Fruit fly (Drosophila melanogaster) S2 (cell line): ENCODE data around the gene Drak.

Source experiments
- CG8478 ChIP-seq: fragments of >200 bp; optimal IDR thresholded peaks from 2 replicates; lab custom pipeline; 2018
- CTCF ChIP-seq, 2 experiments: fragments of >200 bp; optimal IDR thresholded peaks; 2 replicates each; lab custom pipeline; 2018

The Drak gene

DNA sequence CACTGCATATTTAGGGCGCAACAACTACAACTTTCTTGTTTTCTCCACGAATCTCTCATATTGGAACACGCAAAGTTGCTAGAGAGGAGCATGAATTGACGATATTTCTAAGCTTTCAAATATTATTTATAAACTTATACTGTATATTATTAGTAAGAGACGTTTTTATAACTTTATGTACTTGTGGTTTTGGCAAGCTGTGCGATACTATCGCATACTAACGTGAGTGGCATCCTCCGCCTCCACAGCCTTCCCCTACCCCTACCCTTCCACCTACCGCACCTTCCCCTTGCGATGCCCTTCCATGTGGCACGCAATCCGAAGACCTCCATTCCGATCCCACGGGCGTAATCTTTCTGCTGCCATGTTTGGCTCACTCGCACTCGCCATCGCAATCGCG is 24.6 kb upstream of the Drak start:
- TF ChIP-seq CG8478 (lab: Kevin White, UChicago) (no peak), CTCF (optimal IDR thresholded peaks at IDR 0.05; lab: Kevin White, UChicago) (no peak)

- TF ChIP-seq CTCF (optimal IDR thresholded peaks at IDR 0.05; lab: Kevin White, UChicago) = no peak
- TF ChIP-seq CG8478 (lab: Kevin White, UChicago) = no peak
Measured at dm6 chrX:11476758-11477157, 16.2 kb upstream of the Drak start, which contains the start of gene Cyp4g15. Cyp4g15 (plus strand) TSS chrX:11477058.

- TF ChIP-seq CG8478 (lab: Kevin White, UChicago) = no peak
- peak; percentile 3 to 27 for TF ChIP-seq CTCF (optimal IDR thresholded peaks at IDR 0.05; lab: Kevin White, UChicago)
Measured at dm6 chrX:11483297-11483696, 9.6 kb upstream of the Drak start, which contains the start of gene Uba5. Uba5 (plus strand) TSS chrX:11483518.

DNA sequence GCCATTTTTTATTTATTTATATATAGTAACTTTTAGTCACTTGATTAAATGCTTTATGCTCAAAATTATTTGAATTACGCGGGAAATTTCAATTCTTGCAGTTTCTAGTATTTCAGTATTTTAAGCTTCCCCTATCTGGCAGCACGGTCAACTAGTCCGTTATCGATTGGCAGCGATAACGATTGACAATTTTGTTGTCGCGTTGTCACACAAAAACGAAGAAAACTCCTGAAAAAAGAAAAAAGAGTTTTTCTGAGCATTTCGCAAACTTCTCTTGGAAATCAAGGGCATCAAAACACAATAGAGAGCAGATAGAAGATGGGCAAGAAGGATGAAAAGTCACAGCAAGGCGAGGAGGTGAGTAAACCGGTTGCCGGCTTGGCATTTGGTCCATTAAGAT is 7.9 kb upstream of the Drak start, which contains the start of gene Spase25:
Spase25 (plus strand) TSS at position 176 of the 400 bp plus-strand sequence.
- no peak for TF ChIP-seq CG8478 (lab: Kevin White, UChicago)
- TF ChIP-seq CTCF (optimal IDR thresholded peaks at IDR 0.05; lab: Kevin White, UChicago) = no peak

dm6 chrX:11491473-11491872 is 1.5 kb upstream of the Drak start, which contains the start of gene CG33235:
CG33235 (minus strand) TSS chrX:11491573.
- TF ChIP-seq CG8478 (lab: Kevin White, UChicago) (no peak), CTCF (optimal IDR thresholded peaks at IDR 0.05; lab: Kevin White, UChicago) (no peak)

dm6 chrX:11492205-11492604 is 730 bp upstream of the Drak start:
- TF ChIP-seq CG8478 (lab: Kevin White, UChicago) = no peak
- no peak for TF ChIP-seq CTCF (optimal IDR thresholded peaks at IDR 0.05; lab: Kevin White, UChicago)

DNA sequence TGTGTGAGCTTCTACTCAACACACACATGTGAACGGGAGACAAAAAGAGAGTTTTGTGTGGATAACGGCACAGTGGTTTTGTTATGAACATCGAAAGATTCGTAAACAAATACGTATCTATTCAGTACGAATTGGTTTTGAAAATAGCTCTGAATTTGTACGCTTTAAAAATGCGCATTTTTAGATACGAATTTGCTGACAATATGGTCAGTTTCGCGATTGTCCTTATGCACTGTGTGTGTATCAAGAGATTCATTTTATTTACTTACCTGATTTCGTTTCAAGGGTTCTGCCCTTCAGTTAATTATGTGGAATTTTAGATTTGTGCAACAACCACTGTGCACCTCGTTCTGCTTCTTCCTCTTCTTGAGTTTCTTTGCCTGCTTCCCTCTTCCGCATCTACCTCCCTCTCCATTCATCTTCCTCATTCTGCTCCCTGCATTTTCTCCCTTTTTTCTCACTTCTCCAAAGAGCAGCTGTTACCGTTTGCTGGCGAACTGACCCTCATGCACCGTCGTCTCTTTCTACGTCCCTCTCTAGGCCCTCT is 1.9 kb downstream of the Drak start:
- TF ChIP-seq CG8478 (lab: Kevin White, UChicago) = no peak
- TF ChIP-seq CTCF (optimal IDR thresholded peaks at IDR 0.05; lab: Kevin White, UChicago) = no peak

- TF ChIP-seq CTCF (optimal IDR thresholded peaks at IDR 0.05; lab: Kevin White, UChicago) (no peak), CG8478 (lab: Kevin White, UChicago) (no peak)
Measured at dm6 chrX:11495474-11495873, 2.5 kb downstream of the Drak start.

- TF ChIP-seq CTCF (optimal IDR thresholded peaks at IDR 0.05; lab: Kevin White, UChicago) (no peak), CG8478 (lab: Kevin White, UChicago) (no peak)
Measured at dm6 chrX:11496257-11496656, 3.3 kb downstream of the Drak start.

dm6 chrX:11498143-11498542 is 5.2 kb downstream of the Drak start:
- no peak for TF ChIP-seq CTCF (optimal IDR thresholded peaks at IDR 0.05; lab: Kevin White, UChicago)
- no peak for TF ChIP-seq CG8478 (lab: Kevin White, UChicago)

- TF ChIP-seq CG8478 (lab: Kevin White, UChicago) = no peak
- no peak for TF ChIP-seq CTCF (optimal IDR thresholded peaks at IDR 0.05; lab: Kevin White, UChicago)
Measured at dm6 chrX:11499454-11499853, 6.5 kb downstream of the Drak start.

- TF ChIP-seq CTCF (optimal IDR thresholded peaks at IDR 0.05; lab: Kevin White, UChicago) = no peak
- no peak for TF ChIP-seq CG8478 (lab: Kevin White, UChicago)
Measured at dm6 chrX:11500284-11500683, 7.3 kb downstream of the Drak start.

- TF ChIP-seq CG8478 (lab: Kevin White, UChicago) = no peak
- no peak for TF ChIP-seq CTCF (optimal IDR thresholded peaks at IDR 0.05; lab: Kevin White, UChicago)
Measured at dm6 chrX:11501221-11501961, 8.5 kb downstream of the Drak start.

DNA sequence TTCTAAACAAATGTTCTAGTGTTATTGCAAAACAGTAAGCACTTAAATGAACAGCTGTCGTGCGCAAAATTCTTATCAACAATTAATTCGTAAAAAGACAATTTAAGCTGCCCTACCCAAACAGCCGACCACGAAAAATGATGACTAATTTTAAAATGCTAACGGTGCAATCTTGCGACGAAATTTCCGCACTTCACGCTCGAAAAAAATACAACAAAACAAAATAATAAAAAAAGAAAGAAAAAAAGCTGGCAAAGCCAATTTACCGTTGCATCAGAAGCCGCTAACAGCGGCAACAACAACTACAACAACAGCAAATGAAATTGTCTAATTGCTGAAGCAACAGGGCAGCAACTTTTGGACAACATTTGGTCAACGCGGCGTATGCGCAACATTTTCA is 10.7 kb downstream of the Drak start:
- TF ChIP-seq CG8478 (lab: Kevin White, UChicago) = no peak
- no peak for TF ChIP-seq CTCF (optimal IDR thresholded peaks at IDR 0.05; lab: Kevin White, UChicago)

- TF ChIP-seq CTCF (optimal IDR thresholded peaks at IDR 0.05; lab: Kevin White, UChicago) (no peak), CG8478 (lab: Kevin White, UChicago) (no peak)
Measured at dm6 chrX:11506210-11506609, 13.3 kb downstream of the Drak start.
